Fruit fly (Drosophila melanogaster): ENCODE results near the gene Ocrl.

Ocrl gene

DNA sequence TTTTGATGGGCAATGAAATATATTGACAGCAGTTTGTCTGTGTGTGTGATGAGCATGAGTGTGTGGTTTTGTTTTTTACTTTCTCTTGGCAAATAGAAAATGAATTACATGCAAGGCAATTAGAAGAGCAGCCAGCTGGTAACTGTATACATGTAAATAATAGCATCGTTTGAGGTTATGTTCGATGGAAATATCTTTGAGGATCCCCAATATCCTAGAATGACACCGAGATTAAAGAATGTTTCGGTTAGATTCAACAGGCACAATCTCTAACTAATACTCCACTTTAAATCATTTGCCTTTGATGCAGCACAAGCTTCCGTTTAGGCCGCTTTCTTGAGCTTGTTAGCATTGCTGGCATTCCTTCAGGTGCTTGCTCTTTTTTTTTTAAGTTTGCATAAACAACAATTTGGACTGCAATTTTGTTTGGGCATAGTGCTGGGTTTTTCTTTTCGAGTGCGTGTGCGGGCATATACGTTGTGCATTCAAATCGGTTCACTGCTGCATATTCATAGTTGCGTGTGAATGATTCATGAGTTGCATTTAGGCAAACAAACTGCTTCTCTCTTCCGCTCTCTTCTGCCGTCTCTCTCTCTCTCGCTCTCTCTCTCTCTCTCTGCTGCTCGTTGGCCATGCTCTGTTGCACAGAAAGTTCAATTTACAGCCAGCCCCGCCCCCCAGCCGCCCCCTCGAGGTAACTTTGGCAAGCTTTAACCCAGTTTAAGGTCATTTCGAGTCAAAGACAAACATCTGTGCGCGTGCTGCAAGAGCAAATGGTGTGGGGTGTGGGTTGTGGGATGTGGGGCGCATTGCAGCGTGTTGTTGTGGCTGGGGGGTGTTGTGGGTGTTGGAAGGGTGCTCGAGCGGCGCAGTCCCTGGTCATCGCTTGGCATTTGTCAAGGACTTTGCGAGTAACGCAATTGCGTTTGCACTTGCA lies 41.9 kb downstream of the Ocrl start:
- TF ChIP-seq CG13204 (GFP tag; optimal IDR thresholded peaks at IDR 0.05) (peak; percentile 22), D1 (tag; optimal IDR thresholded peaks at IDR 0.05) (no peak), fd96Ca (GFP tag; IDR thresholded peaks at IDR 0.05) (0 out of 3 replicates have a peak, but pooled peaks have one; percentile 12), Ets98B (GFP tag; IDR thresholded peaks at IDR 0.05) (peak; percentile 35; the same call in 1 of the 2 replicates), CG15710 (tag; optimal IDR thresholded peaks at IDR 0.05) (no peak), EcR (GFP tag; optimal IDR thresholded peaks at IDR 0.05) (peak; percentile 66), CG32121 (GFP tag; IDR thresholded peaks at IDR 0.05) (0 out of 2 replicates have a peak, but pooled peaks have one; percentile 34), CG34367 (tag; optimal IDR thresholded peaks at IDR 0.05) (no peak)

- TF ChIP-seq CG17806 (tag; optimal IDR thresholded peaks at IDR 0.05) (no peak), CG4496 (GFP tag; IDR thresholded peaks at IDR 0.05) (no peak), EcR (GFP tag; optimal IDR thresholded peaks at IDR 0.05) (no peak), gl (tag; optimal IDR thresholded peaks at IDR 0.05) (no peak), CG12605 (GFP tag; IDR thresholded peaks at IDR 0.05) (no peak), CG10348 (GFP tag; IDR thresholded peaks at IDR 0.05) (no peak), CG8301 (tag; optimal IDR thresholded peaks at IDR 0.05) (no peak), CG8159 (tag; optimal IDR thresholded peaks at IDR 0.05) (no peak), fd96Ca (GFP tag; IDR thresholded peaks at IDR 0.05) (no peak), Pif1B (GFP tag; optimal IDR thresholded peaks at IDR 0.05) (no peak), Snoo (tag; optimal IDR thresholded peaks at IDR 0.05) (no peak), rn (GFP tag; IDR thresholded peaks at IDR 0.05) (no peak), D1 (tag; optimal IDR thresholded peaks at IDR 0.05) (no peak), Ets98B (GFP tag; IDR thresholded peaks at IDR 0.05) (no peak), CG15710 (tag; optimal IDR thresholded peaks at IDR 0.05) (no peak), CG32121 (GFP tag; IDR thresholded peaks at IDR 0.05) (no peak), CG14655 (GFP tag; optimal IDR thresholded peaks at IDR 0.05) (no peak), Pif1A (GFP tag; optimal IDR thresholded peaks at IDR 0.05) (no peak), CG13204 (GFP tag; optimal IDR thresholded peaks at IDR 0.05) (no peak)
Measured at dm6 chrX:1965512-1965911, 42.7 kb downstream of the Ocrl start.

- TF ChIP-seq EcR (GFP tag; optimal IDR thresholded peaks at IDR 0.05) = peak; percentile 73
- peak; percentile 66 for TF ChIP-seq CG14655 (GFP tag; optimal IDR thresholded peaks at IDR 0.05)
- TF ChIP-seq fd96Ca (GFP tag; IDR thresholded peaks at IDR 0.05) = peak; percentile 65; the same call in 2 of the 3 replicates
- TF ChIP-seq CG8159 (tag; optimal IDR thresholded peaks at IDR 0.05) = no peak
- peak; percentile 3 for TF ChIP-seq CG9948 (tag; optimal IDR thresholded peaks at IDR 0.05)
- TF ChIP-seq CG32121 (GFP tag; IDR thresholded peaks at IDR 0.05) = peak; percentile 33; the same call in 1 of the 2 replicates
- peak; percentile 58 for TF ChIP-seq Ets98B (GFP tag; IDR thresholded peaks at IDR 0.05)
- TF ChIP-seq Snoo (tag; optimal IDR thresholded peaks at IDR 0.05) = no peak
- TF ChIP-seq Pif1A (GFP tag; optimal IDR thresholded peaks at IDR 0.05) = peak; percentile 38
- peak; percentile 82 for TF ChIP-seq CG4496 (GFP tag; IDR thresholded peaks at IDR 0.05)
- no peak for TF ChIP-seq CG13204 (GFP tag; optimal IDR thresholded peaks at IDR 0.05)
- 0 out of 2 replicates have a peak, but pooled peaks have one; percentile 26 for TF ChIP-seq rn (GFP tag; IDR thresholded peaks at IDR 0.05)
- TF ChIP-seq Pif1B (GFP tag; optimal IDR thresholded peaks at IDR 0.05) = no peak
- TF ChIP-seq D1 (tag; optimal IDR thresholded peaks at IDR 0.05) = no peak
- no peak for TF ChIP-seq CG10348 (GFP tag; IDR thresholded peaks at IDR 0.05)
- peak; percentile 81 for TF ChIP-seq CG12605 (GFP tag; IDR thresholded peaks at IDR 0.05)
- TF ChIP-seq CG15710 (tag; optimal IDR thresholded peaks at IDR 0.05) = no peak
- peak; percentile 64 for TF ChIP-seq CG8301 (tag; optimal IDR thresholded peaks at IDR 0.05)
- TF ChIP-seq CG17806 (tag; optimal IDR thresholded peaks at IDR 0.05) = no peak
Measured at dm6 chrX:1965979-1966778, 43.4 kb downstream of the Ocrl start.

dm6 chrX:1966779-1967520 lies 44.2 kb downstream of the Ocrl start:
- TF ChIP-seq CG4496 (GFP tag; IDR thresholded peaks at IDR 0.05) (peak; percentile 67), CG13204 (GFP tag; optimal IDR thresholded peaks at IDR 0.05) (peak; percentile 37), CG8301 (tag; optimal IDR thresholded peaks at IDR 0.05) (peak; percentile 61), Ets98B (GFP tag; IDR thresholded peaks at IDR 0.05) (peak; percentile 50), CG9948 (tag; optimal IDR thresholded peaks at IDR 0.05) (peak; percentile 7), CG34367 (tag; optimal IDR thresholded peaks at IDR 0.05) (no peak), CG8159 (tag; optimal IDR thresholded peaks at IDR 0.05) (peak; percentile 41), CG10348 (GFP tag; IDR thresholded peaks at IDR 0.05) (no peak), Pif1B (GFP tag; optimal IDR thresholded peaks at IDR 0.05) (no peak), Snoo (tag; optimal IDR thresholded peaks at IDR 0.05) (no peak), CG15710 (tag; optimal IDR thresholded peaks at IDR 0.05) (peak; percentile 15), fd96Ca (GFP tag; IDR thresholded peaks at IDR 0.05) (peak; percentile 48; the same call in 2 of the 3 replicates), CG32121 (GFP tag; IDR thresholded peaks at IDR 0.05) (peak; percentile 73), gl (tag; optimal IDR thresholded peaks at IDR 0.05) (no peak), Pif1A (GFP tag; optimal IDR thresholded peaks at IDR 0.05) (no peak), rn (GFP tag; IDR thresholded peaks at IDR 0.05) (peak; percentile 14; the same call in 1 of the 2 replicates), EcR (GFP tag; optimal IDR thresholded peaks at IDR 0.05) (peak; percentile 65), CG12605 (GFP tag; IDR thresholded peaks at IDR 0.05) (0 out of 2 replicates have a peak, but pooled peaks have one; percentile 4), CG14655 (GFP tag; optimal IDR thresholded peaks at IDR 0.05) (peak; percentile 45), D1 (tag; optimal IDR thresholded peaks at IDR 0.05) (no peak), CG17806 (tag; optimal IDR thresholded peaks at IDR 0.05) (peak; percentile 8)
